Worm (Caenorhabditis elegans) whole organism, young adult: ENCODE data around the gene Y48A6B.7.

Experiments used
- B0019.2 ChIP-seq: fragments of 200-800 bp; sonication (Bioruptor generic); conservative IDR thresholded peaks from 2 replicates; pipeline ENCODE4 v1.3.6; 2022; ENCODE audit warnings: missing genetic modification reagents, missing genetic modification characterization, missing compliant biosample characterization
- B0035.1 ChIP-seq: sonication (generic microtip); optimal IDR thresholded peaks from 2 replicates; lab custom pipeline; 2016; ENCODE audit warnings: missing genetic modification characterization, mild to moderate bottlenecking, missing compliant biosample characterization, missing genotype, missing genetic modification reagents
- C06A6.2 ChIP-seq: fragments of 200-800 bp; sonication (Bioruptor generic); conservative IDR thresholded peaks from 2 replicates; pipeline ENCODE4 v1.3.6; 2022; ENCODE audit warnings: missing genetic modification characterization, missing compliant biosample characterization
- F22D6.2 ChIP-seq: sonication (generic microtip); optimal IDR thresholded peaks from 2 replicates; lab custom pipeline; 2016; ENCODE audit warnings: mild to moderate bottlenecking, missing genetic modification characterization, missing compliant biosample characterization
- F23B12.7 ChIP-seq: sonication (generic microtip); optimal IDR thresholded peaks from 2 replicates; lab custom pipeline; 2017; ENCODE audit warnings: missing genetic modification characterization, mild to moderate bottlenecking, missing compliant biosample characterization, antibody characterized with exemption, moderate library complexity; ENCODE audit not compliant: insufficient read depth
- K11D2.4 ChIP-seq: fragments of 200-800 bp; sonication (Bioruptor generic); IDR thresholded peaks from 2 replicates; pipeline ENCODE4 v1.3.6; 2022; ENCODE audit warnings: missing genetic modification reagents, missing genetic modification characterization, missing compliant biosample characterization
- T07F8.4 ChIP-seq: sonication (generic microtip); optimal IDR thresholded peaks from 2 replicates; lab custom pipeline; 2016; ENCODE audit warnings: mild to moderate bottlenecking, missing genetic modification characterization, moderate library complexity, missing compliant biosample characterization
- T26A5.8 ChIP-seq: sonication (generic microtip); optimal IDR thresholded peaks from 2 replicates; lab custom pipeline; 2016; ENCODE audit warnings: missing genetic modification characterization, missing compliant biosample characterization
- Y53G8AR.9 ChIP-seq: fragments of 200-800 bp; sonication (Bioruptor generic); conservative IDR thresholded peaks from 2 replicates; pipeline ENCODE4 v1.3.6; 2022; ENCODE audit warnings: missing genetic modification reagents, missing genetic modification characterization, missing compliant biosample characterization
- bed-1 ChIP-seq: fragments of 200-800 bp; sonication (Bioruptor generic); IDR thresholded peaks from 2 replicates; pipeline ENCODE4 v1.3.6; 2022; ENCODE audit warnings: missing genetic modification reagents, missing genetic modification characterization, missing compliant biosample characterization
- bed-2 ChIP-seq: fragments of 200-800 bp; sonication (Bioruptor generic); IDR thresholded peaks from 2 replicates; pipeline ENCODE4 v1.3.6; 2022; ENCODE audit warnings: missing genetic modification reagents, missing genetic modification characterization, missing compliant biosample characterization
- cebp-1 ChIP-seq, 2 experiments: fragments of 200-800 bp in 1 of 2; sonication (Bioruptor generic) in 1 of 2; sonication (generic microtip) in 1 of 2; IDR thresholded peaks in 1 of 2; optimal IDR thresholded peaks in 1 of 2; 2 replicates each; pipeline versions ENCODE4 v1.3.6 to Lab custom; 2017 to 2022; ENCODE audit warnings: missing compliant biosample characterization in 2 of 2, missing genetic modification characterization in 2 of 2, mild to moderate bottlenecking in 1 of 2, missing genetic modification reagents in 1 of 2, moderate library complexity in 1 of 2
- cebp-2 ChIP-seq: fragments of 200-800 bp; sonication (Bioruptor generic); IDR thresholded peaks from 2 replicates; pipeline ENCODE4 v1.3.6; 2022; ENCODE audit warnings: missing genetic modification characterization, missing compliant biosample characterization
- ceh-40 ChIP-seq: fragments of 200-800 bp; sonication (Bioruptor generic); IDR thresholded peaks from 2 replicates; pipeline ENCODE4 v1.3.6; 2022; ENCODE audit warnings: missing genetic modification characterization, missing compliant biosample characterization
- ceh-79 ChIP-seq: sonication (generic microtip); optimal IDR thresholded peaks from 2 replicates; lab custom pipeline; 2017; ENCODE audit warnings: mild to moderate bottlenecking, missing genetic modification characterization, missing compliant biosample characterization
- ceh-91 ChIP-seq: fragments of 200-800 bp; sonication (Bioruptor generic); IDR thresholded peaks from 2 replicates; pipeline ENCODE4 v1.3.6; 2022; ENCODE audit warnings: missing genetic modification reagents, missing genetic modification characterization, missing compliant biosample characterization
- die-1 ChIP-seq: sonication (generic microtip); optimal IDR thresholded peaks from 2 replicates; lab custom pipeline; 2016; ENCODE audit warnings: missing genotype, mild to moderate bottlenecking, missing genetic modification characterization, missing compliant biosample characterization
- dpff-1 ChIP-seq: sonication (generic microtip); optimal IDR thresholded peaks from 2 replicates; lab custom pipeline; 2017; ENCODE audit warnings: mild to moderate bottlenecking, missing genetic modification characterization, missing compliant biosample characterization
- efl-1 ChIP-seq: fragments of 150-350 bp; optimal IDR thresholded peaks from 2 replicates; lab custom pipeline; 2014; ENCODE audit warnings: missing biosample characterization, missing genetic modification reagents, missing genetic modification characterization
- egl-44 ChIP-seq: fragments of 200-800 bp; sonication (Bioruptor generic); IDR thresholded peaks from 2 replicates; pipeline ENCODE4 v1.3.6; 2022; ENCODE audit warnings: missing genetic modification reagents, missing genetic modification characterization, missing compliant biosample characterization
- egrh-3 ChIP-seq: fragments of 200-800 bp; sonication (Bioruptor generic); IDR thresholded peaks from 2 replicates; pipeline ENCODE4 v1.3.6; 2022; ENCODE audit warnings: missing genetic modification reagents, missing genetic modification characterization, missing compliant biosample characterization
- ekl-4 ChIP-seq: fragments of 200-800 bp; sonication (Bioruptor generic); IDR thresholded peaks from 2 replicates; pipeline ENCODE4 v1.3.6; 2022; ENCODE audit warnings: missing genetic modification reagents, missing genetic modification characterization, missing compliant biosample characterization
- fkh-3 ChIP-seq: sonication (generic microtip); optimal IDR thresholded peaks from 2 replicates; lab custom pipeline; 2016; ENCODE audit warnings: mild to moderate bottlenecking, missing genetic modification characterization, missing compliant biosample characterization
- hlh-12 ChIP-seq: sonication (generic microtip); optimal IDR thresholded peaks from 2 replicates; lab custom pipeline; 2016; ENCODE audit warnings: missing genetic modification characterization, missing compliant biosample characterization
- hmg-20 ChIP-seq: fragments of 200-800 bp; sonication (Bioruptor generic); IDR thresholded peaks from 2 replicates; pipeline ENCODE4 v1.3.6; 2022; ENCODE audit warnings: missing genetic modification reagents, missing genetic modification characterization, missing compliant biosample characterization
- hrde-1 ChIP-seq: sonication (generic microtip); optimal IDR thresholded peaks from 2 replicates; lab custom pipeline; 2016; ENCODE audit warnings: missing genetic modification characterization, mild to moderate bottlenecking, missing compliant biosample characterization, moderate library complexity, missing genotype, missing genetic modification reagents, borderline replicate concordance
- hsf-1 ChIP-seq: fragments of 200-800 bp; sonication (Bioruptor generic); IDR thresholded peaks from 2 replicates; pipeline ENCODE4 v1.3.6; 2022; ENCODE audit warnings: missing genetic modification reagents, missing genetic modification characterization, missing compliant biosample characterization
- let-607 ChIP-seq, 2 experiments: fragments of 200-800 bp in 1 of 2; sonication (Bioruptor generic) in 1 of 2; sonication (generic microtip) in 1 of 2; optimal IDR thresholded peaks; 2 replicates each; lab custom pipeline; 2016 to 2018; ENCODE audit warnings: mild to moderate bottlenecking in 2 of 2, missing compliant biosample characterization in 2 of 2, missing genetic modification characterization in 2 of 2, moderate library complexity in 2 of 2, missing genotype in 1 of 2
- lin-26 ChIP-seq: fragments of 200-800 bp; sonication (Bioruptor generic); IDR thresholded peaks from 2 replicates; pipeline ENCODE4 v1.3.6; 2022; ENCODE audit warnings: missing genetic modification reagents, missing genetic modification characterization, missing compliant biosample characterization
- madf-3 ChIP-seq: fragments of 200-800 bp; sonication (Bioruptor generic); IDR thresholded peaks from 2 replicates; pipeline ENCODE4 v1.3.6; 2022; ENCODE audit warnings: missing genetic modification reagents, missing genetic modification characterization, missing compliant biosample characterization
- madf-6 ChIP-seq: fragments of 200-800 bp; sonication (Bioruptor generic); IDR thresholded peaks from 2 replicates; pipeline ENCODE4 v1.3.6; 2022; ENCODE audit warnings: missing genetic modification reagents, missing genetic modification characterization, missing compliant biosample characterization
- mcd-1 ChIP-seq: fragments of 200-800 bp; sonication (Bioruptor generic); IDR thresholded peaks from 2 replicates; pipeline ENCODE4 v1.3.6; 2022; ENCODE audit warnings: missing genetic modification reagents, missing genetic modification characterization, missing compliant biosample characterization
- mel-28 ChIP-seq: sonication (generic microtip); optimal IDR thresholded peaks from 2 replicates; lab custom pipeline; 2016; ENCODE audit warnings: borderline replicate concordance, mild to moderate bottlenecking, missing genetic modification characterization, missing compliant biosample characterization
- nfya-1 ChIP-seq: sonication (generic microtip); optimal IDR thresholded peaks from 2 replicates; lab custom pipeline; 2017; ENCODE audit warnings: antibody characterized with exemption, missing compliant biosample characterization, missing genetic modification characterization, borderline replicate concordance; ENCODE audit not compliant: insufficient read depth
- nfyb-1 ChIP-seq: fragments of 200-800 bp; sonication (Bioruptor generic); IDR thresholded peaks from 2 replicates; pipeline ENCODE4 v1.3.6; 2022; ENCODE audit warnings: missing genetic modification reagents, missing genetic modification characterization, missing compliant biosample characterization
- nhr-120 ChIP-seq: fragments of 200-800 bp; sonication (Bioruptor generic); IDR thresholded peaks from 2 replicates; pipeline ENCODE4 v1.3.6; 2022; ENCODE audit warnings: missing genetic modification characterization, missing compliant biosample characterization
- nhr-179 ChIP-seq: sonication (generic microtip); optimal IDR thresholded peaks from 2 replicates; lab custom pipeline; 2016; ENCODE audit warnings: mild to moderate bottlenecking, missing genetic modification characterization, missing compliant biosample characterization
- nhr-90 ChIP-seq: sonication (generic microtip); optimal IDR thresholded peaks from 2 replicates; lab custom pipeline; 2016; ENCODE audit warnings: missing genotype, mild to moderate bottlenecking, missing genetic modification characterization, missing compliant biosample characterization
- rec-8 ChIP-seq, 2 experiments: sonication (generic microtip); optimal IDR thresholded peaks; 2 replicates each; lab custom pipeline; 2016; ENCODE audit warnings: mild to moderate bottlenecking in 2 of 2, missing genetic modification characterization in 2 of 2, missing genetic modification reagents in 2 of 2, missing genotype in 2 of 2, missing biosample characterization in 1 of 2, missing compliant biosample characterization in 1 of 2, moderate library complexity in 1 of 2
- rpc-1 ChIP-seq, 2 experiments: fragments of 150-350 bp in 1 of 2; sonication (generic microtip) in 1 of 2; optimal IDR thresholded peaks; 2 replicates each; lab custom pipeline; 2014 to 2018; ENCODE audit warnings: missing biosample characterization in 1 of 2, missing genetic modification characterization in 1 of 2, missing genetic modification reagents in 1 of 2, missing genotype in 1 of 2
- sdz-38 ChIP-seq: sonication (generic microtip); optimal IDR thresholded peaks from 2 replicates; lab custom pipeline; 2016; ENCODE audit warnings: missing genotype, missing genetic modification characterization, missing compliant biosample characterization
- sea-2 ChIP-seq: fragments of 200-800 bp; sonication (Bioruptor generic); IDR thresholded peaks from 2 replicates; pipeline ENCODE4 v1.3.6; 2022; ENCODE audit warnings: missing genetic modification characterization, missing compliant biosample characterization
- snpc-4 ChIP-seq, 5 experiments: fragments of 150-350 bp in 1 of 5; sonication (generic microtip) in 4 of 5; optimal IDR thresholded peaks; 2 replicates each; lab custom pipeline; 2014 to 2018; ENCODE audit warnings: missing genetic modification characterization in 5 of 5, missing biosample characterization in 3 of 5, antibody characterized with exemption in 2 of 5, mild to moderate bottlenecking in 2 of 5, missing compliant biosample characterization in 2 of 5, missing genotype in 2 of 5, moderate library complexity in 2 of 5, missing genetic modification reagents in 1 of 5
- somi-1 ChIP-seq: fragments of 200-800 bp; sonication (Bioruptor generic); optimal IDR thresholded peaks from 2 replicates; lab custom pipeline; 2018; ENCODE audit warnings: mild to moderate bottlenecking, missing genetic modification characterization, missing compliant biosample characterization
- unc-130 ChIP-seq: sonication (generic microtip); optimal IDR thresholded peaks from 2 replicates; lab custom pipeline; 2016; ENCODE audit warnings: missing genetic modification reagents, missing genetic modification characterization, missing compliant biosample characterization
- xnd-1 ChIP-seq: sonication (generic microtip); optimal IDR thresholded peaks from 2 replicates; lab custom pipeline; 2016; ENCODE audit warnings: missing genotype, missing genetic modification reagents, missing genetic modification characterization, missing compliant biosample characterization
- ztf-28 ChIP-seq: fragments of 200-800 bp; sonication (Bioruptor generic); IDR thresholded peaks from 2 replicates; pipeline ENCODE4 v1.3.6; 2022; ENCODE audit warnings: missing genetic modification reagents, missing genetic modification characterization, missing compliant biosample characterization

The Y48A6B.7 gene

ce11 chrIII:11008869-11009268 lies 17.5 kb downstream of the Y48A6B.7 start, which contains the start of gene exos-1:
exos-1 (plus strand) TSS chrIII:11009043.
- no peak for TF ChIP-seq bed-2 (GFP tag; lab: Robert Waterston, UW)
- TF ChIP-seq T26A5.8, result no peak
- TF ChIP-seq hsf-1 (GFP tag; lab: Robert Waterston, UW), result no peak
- TF ChIP-seq dpff-1 (tag; lab: Kevin White, UChicago), result no peak
- TF ChIP-seq nhr-90, result no peak
- TF ChIP-seq F22D6.2, result no peak
- no peak for TF ChIP-seq unc-130
- no peak for TF ChIP-seq ceh-79 (tag; lab: Kevin White, UChicago)
- no peak for TF ChIP-seq B0035.1
- peak; percentile 50 for TF ChIP-seq mcd-1 (GFP tag; lab: Robert Waterston, UW)
- TF ChIP-seq sea-2 (GFP tag; lab: Robert Waterston, UW), result no peak
- no peak for TF ChIP-seq hrde-1
- TF ChIP-seq nhr-120, result no peak
- no peak for TF ChIP-seq F23B12.7 (tag; lab: Kevin White, UChicago)
- TF ChIP-seq rpc-1 (optimal IDR thresholded peaks at IDR 0.05; lab: Kevin White, UChicago), result no peak
- no peak for TF ChIP-seq rpc-1 (tag; optimal IDR thresholded peaks at IDR 0.05; lab: Kevin White, UChicago)
- no peak for TF ChIP-seq egl-44 (GFP tag; lab: Robert Waterston, UW)
- TF ChIP-seq mel-28 (tag; lab: Kevin White, UChicago), result no peak
- TF ChIP-seq cebp-1 (GFP tag; IDR thresholded peaks at IDR 0.05; lab: Robert Waterston, UW), result no peak
- TF ChIP-seq cebp-1 (tag; optimal IDR thresholded peaks at IDR 0.05; lab: Kevin White, UChicago), result no peak
- TF ChIP-seq ekl-4 (GFP tag; lab: Robert Waterston, UW), result peak; percentile 75
- no peak for TF ChIP-seq somi-1 (GFP tag; lab: Kevin White, UChicago)
- TF ChIP-seq nfyb-1, result 0 out of 2 replicates have a peak, but pooled peaks have one; percentile 33
- TF ChIP-seq rec-8 (tag; optimal IDR thresholded peaks at IDR 0.05; lab: Kevin White, UChicago), result no peak
- no peak for TF ChIP-seq cebp-2
- TF ChIP-seq T07F8.4 (tag; lab: Kevin White, UChicago), result no peak
- TF ChIP-seq madf-6 (GFP tag; lab: Robert Waterston, UW), result peak; percentile 66
- no peak for TF ChIP-seq let-607 (tag; optimal IDR thresholded peaks at IDR 0.05; lab: Kevin White, UChicago)
- TF ChIP-seq ceh-91 (GFP tag; lab: Robert Waterston, UW), result peak; percentile 23; the same call in 1 of the 2 replicates
- no peak for TF ChIP-seq madf-3 (GFP tag; lab: Robert Waterston, UW)
- TF ChIP-seq nfya-1 (tag; lab: Kevin White, UChicago), result no peak
- no peak for TF ChIP-seq K11D2.4
- TF ChIP-seq Y53G8AR.9 (GFP tag; lab: Robert Waterston, UW), result peak; percentile 71; the same call in 1 of the 2 replicates
- no peak for TF ChIP-seq bed-1 (GFP tag; lab: Robert Waterston, UW)
- no peak for TF ChIP-seq hlh-12 (tag; lab: Kevin White, UChicago)
- TF ChIP-seq hmg-20 (GFP tag; lab: Robert Waterston, UW), result no peak
- no peak for TF ChIP-seq snpc-4 (GFP tag; optimal IDR thresholded peaks at IDR 0.05; lab: Kevin White, UChicago)
- no peak for TF ChIP-seq snpc-4 (tag; optimal IDR thresholded peaks at IDR 0.05; lab: Kevin White, UChicago)
- TF ChIP-seq sdz-38, result no peak
- TF ChIP-seq die-1, result no peak
- TF ChIP-seq ceh-40 (GFP tag; lab: Robert Waterston, UW), result no peak
- peak; percentile 56; the same call in 1 of the 2 replicates for TF ChIP-seq lin-26 (GFP tag; lab: Robert Waterston, UW)
- TF ChIP-seq B0019.2 (GFP tag; lab: Robert Waterston, UW), result no peak
- TF ChIP-seq nhr-179, result no peak
- no peak for TF ChIP-seq xnd-1
- no peak for TF ChIP-seq fkh-3 (tag; lab: Kevin White, UChicago)
- TF ChIP-seq egrh-3, result no peak
- no peak for TF ChIP-seq C06A6.2 (GFP tag; lab: Robert Waterston, UW)
- no peak for TF ChIP-seq ztf-28 (GFP tag; lab: Robert Waterston, UW)
- TF ChIP-seq efl-1 (GFP tag; lab: Kevin White, UChicago), result no peak
